Worm (Caenorhabditis elegans): ENCODE measurements around the gene crh-2.

Gene crh-2

DNA sequence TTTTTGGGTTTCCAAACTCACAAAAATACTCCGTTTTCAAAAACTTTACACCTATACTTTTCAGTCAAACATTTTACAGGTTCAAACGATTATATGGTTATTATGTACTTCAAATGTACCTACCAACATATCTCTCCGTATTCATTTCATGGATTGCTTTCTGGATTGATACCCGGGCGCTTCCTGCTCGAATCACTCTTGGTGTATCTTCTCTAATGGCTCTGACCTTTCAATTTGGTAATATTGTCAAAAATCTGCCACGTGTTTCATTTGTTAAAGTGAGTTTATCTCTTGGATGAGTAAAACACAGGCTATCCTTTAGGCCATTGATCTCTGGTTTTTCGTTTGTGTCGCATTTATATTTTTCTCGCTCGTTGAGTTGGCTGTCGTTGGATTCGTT lies 55.6 kb downstream of the crh-2 start:
- no peak for TF ChIP-seq unc-62 (GFP tag; optimal IDR thresholded peaks at IDR 0.05)

DNA sequence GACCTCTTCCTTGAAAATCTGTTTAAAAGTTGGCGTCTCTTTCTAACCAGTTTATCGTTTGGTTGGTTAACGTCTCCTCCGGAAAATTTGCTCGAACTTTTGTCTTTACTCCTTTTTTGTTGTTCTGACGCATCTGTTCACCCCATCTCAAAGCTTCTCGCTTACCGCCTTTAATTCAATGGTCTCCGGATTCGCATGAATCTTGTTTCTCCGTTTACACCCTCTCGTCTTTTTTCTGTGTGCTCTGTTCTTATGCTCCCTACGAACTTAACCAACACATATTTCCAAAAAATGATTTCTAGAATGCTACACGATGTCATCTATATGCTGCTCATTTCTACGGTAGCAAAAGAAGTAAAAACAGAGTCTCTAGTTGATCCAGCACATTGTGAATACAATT lies 57.3 kb downstream of the crh-2 start, which contains the start of gene lgc-56:
Gene lgc-56, plus strand, starts transcription at position 301 of the 400 bp plus-strand sequence.
- no peak for TF ChIP-seq unc-62 (GFP tag; optimal IDR thresholded peaks at IDR 0.05)

Data from whole organism, dauer.